Worm (Caenorhabditis elegans) whole organism, young adult: ENCODE results near the gene col-93.
A peak's percentile ranks its signal among the peaks of the same experiment; 100 is the strongest.

Source experiments
- F37B4.10 ChIP-seq: fragments of 200-800 bp; sonication (Bioruptor generic); IDR thresholded peaks from 2 replicates; pipeline ENCODE4 v1.3.6; 2022; ENCODE audit warnings: missing genetic modification characterization, missing compliant biosample characterization
- egrh-3 ChIP-seq: fragments of 200-800 bp; sonication (Bioruptor generic); IDR thresholded peaks from 2 replicates; pipeline ENCODE4 v1.3.6; 2022; ENCODE audit warnings: missing genetic modification reagents, missing genetic modification characterization, missing compliant biosample characterization
- rec-8 ChIP-seq, 2 experiments: sonication (generic microtip); optimal IDR thresholded peaks; 2 replicates each; lab custom pipeline; 2016; ENCODE audit warnings: mild to moderate bottlenecking in 2 of 2, missing genetic modification characterization in 2 of 2, missing genetic modification reagents in 2 of 2, missing genotype in 2 of 2, missing biosample characterization in 1 of 2, missing compliant biosample characterization in 1 of 2, moderate library complexity in 1 of 2
- sdz-38 ChIP-seq: sonication (generic microtip); optimal IDR thresholded peaks from 2 replicates; lab custom pipeline; 2016; ENCODE audit warnings: missing genotype, missing genetic modification characterization, missing compliant biosample characterization

DNA sequence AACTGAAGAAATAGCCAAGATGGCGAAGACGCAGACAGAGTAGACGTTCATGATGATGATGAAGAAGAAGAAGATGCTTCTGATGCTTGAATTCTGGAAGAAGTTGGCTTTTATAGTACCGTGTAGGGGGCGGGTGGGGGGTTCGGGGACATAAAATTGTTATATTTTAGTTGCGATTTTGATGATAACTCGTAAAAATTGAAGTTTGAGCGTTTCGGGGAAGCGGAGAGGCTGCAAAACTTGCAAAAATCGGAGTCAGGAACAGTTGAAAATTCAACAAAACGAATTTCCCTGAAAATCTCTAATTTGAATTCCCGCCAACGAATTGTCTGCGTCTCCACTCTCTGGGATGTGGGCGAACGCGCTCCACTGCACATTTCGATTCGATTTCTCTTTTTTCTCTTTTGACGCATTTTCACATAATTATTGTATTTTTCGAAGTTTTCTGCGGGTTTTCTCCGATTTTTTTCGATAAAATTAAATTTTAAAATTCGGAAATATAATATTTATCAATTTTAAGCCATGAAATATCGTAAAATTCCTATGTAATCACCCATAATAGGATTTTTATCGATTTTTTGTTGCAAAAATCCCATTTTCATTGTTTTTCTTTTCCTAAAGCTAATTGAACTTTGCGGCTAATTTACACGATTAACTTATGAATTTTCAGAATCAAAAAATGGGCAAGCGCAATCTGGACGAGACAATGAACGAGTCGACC, 22.3 kb upstream of the col-93 start, which contains the start of the genes fipr-17 and Y48A6B.3:
- no peak for TF ChIP-seq sdz-38 (tag; lab: Kevin White, UChicago)
- TF ChIP-seq egrh-3: 0 out of 2 replicates have a peak, but pooled peaks have one; percentile 25
- no peak for TF ChIP-seq rec-8 (tag; optimal IDR thresholded peaks at IDR 0.05; lab: Kevin White, UChicago)
- TF ChIP-seq F37B4.10: no peak
